Fruit fly (Drosophila melanogaster): ENCODE results near the gene Teh4.

Teh4 gene

DNA sequence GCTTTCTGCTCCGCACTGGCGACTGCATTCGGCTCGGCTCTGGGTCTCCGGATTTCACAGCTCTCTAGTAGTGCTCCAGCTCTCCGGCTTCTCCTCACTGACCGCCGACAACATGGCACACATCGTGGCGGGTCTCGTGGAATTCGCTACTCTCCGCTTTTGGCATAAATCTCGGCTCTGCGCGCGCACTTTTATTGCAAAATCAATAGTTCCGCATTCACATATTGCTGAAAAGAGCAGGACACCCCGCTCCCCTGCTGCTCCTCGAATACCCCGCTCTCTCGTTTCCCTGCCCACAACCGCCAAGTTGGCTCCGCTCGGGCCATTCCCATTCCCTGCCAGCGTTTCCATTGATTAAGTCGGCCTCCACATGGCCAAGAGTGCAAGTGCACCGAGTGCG lies 7.2 kb upstream of the Teh4 start (continued):
- TF ChIP-seq CG12744 (GFP tag; optimal IDR thresholded peaks at IDR 0.05), result no peak
- TF ChIP-seq CG17385 (GFP tag; optimal IDR thresholded peaks at IDR 0.05), result no peak
- no peak for TF ChIP-seq ato (GFP tag; IDR thresholded peaks at IDR 0.05; ENCODE audit: partially characterized antibody)
- TF ChIP-seq bowl (GFP tag; IDR thresholded peaks at IDR 0.05), result no peak
- TF ChIP-seq CG7987 (GFP tag; optimal IDR thresholded peaks at IDR 0.05), result no peak
- no peak for TF ChIP-seq CG11696 (GFP tag; IDR thresholded peaks at IDR 0.05)
- no peak for TF ChIP-seq HmgZ (tag; optimal IDR thresholded peaks at IDR 0.05)
- TF ChIP-seq lov (optimal IDR thresholded peaks at IDR 0.05), result no peak
- no peak for TF ChIP-seq lov (GFP tag; IDR thresholded peaks at IDR 0.05)
- TF ChIP-seq sd (tag; optimal IDR thresholded peaks at IDR 0.05), result peak; percentile 69
- TF ChIP-seq onecut (GFP tag; IDR thresholded peaks at IDR 0.05), result peak; percentile 98
- 0 out of 2 replicates have a peak, but pooled peaks have one; percentile 13 for TF ChIP-seq MBD-R2 (GFP tag; IDR thresholded peaks at IDR 0.05)
- no peak for TF ChIP-seq psq (GFP tag; optimal IDR thresholded peaks at IDR 0.05)
- peak; percentile 94 for TF ChIP-seq ewg (GFP tag; optimal IDR thresholded peaks at IDR 0.05)
- no peak for TF ChIP-seq CG10959 (GFP tag; IDR thresholded peaks at IDR 0.05)
- no peak for TF ChIP-seq CG7745 (tag; optimal IDR thresholded peaks at IDR 0.05)
- TF ChIP-seq slbo (GFP tag; IDR thresholded peaks at IDR 0.05), result no peak

DNA sequence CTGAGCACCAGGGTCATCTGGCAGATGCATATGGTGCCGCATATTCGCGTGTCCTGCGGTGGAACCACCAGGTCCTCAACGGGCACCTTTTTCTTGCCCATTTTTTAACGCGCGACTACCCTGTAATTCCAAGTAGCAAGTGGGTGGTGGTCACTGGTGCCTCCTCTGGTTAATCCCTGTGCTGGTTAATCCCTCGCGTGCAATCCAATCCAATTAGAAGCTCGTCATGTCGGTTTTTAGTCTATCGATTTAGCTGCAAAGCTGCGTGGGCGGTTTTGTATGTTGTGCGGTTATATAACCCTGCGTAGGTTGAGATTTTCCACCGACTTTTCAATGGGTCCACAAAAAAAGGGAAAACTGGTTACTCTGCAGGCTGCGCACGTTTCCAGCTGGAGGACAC lies 6.5 kb upstream of the Teh4 start, which contains the start of gene Teh3:
TSS of gene Teh3 (minus strand) at position 101 of the 400 bp plus-strand sequence.
- TF ChIP-seq CG34224 (GFP tag; IDR thresholded peaks at IDR 0.05; ENCODE audit: partially characterized antibody) (no peak), CG12155 (GFP tag; optimal IDR thresholded peaks at IDR 0.05) (no peak), CG8089 (GFP tag; optimal IDR thresholded peaks at IDR 0.05) (no peak), CG10274 (GFP tag; optimal IDR thresholded peaks at IDR 0.05) (no peak), CG10431 (GFP tag; optimal IDR thresholded peaks at IDR 0.05) (no peak), nom (GFP tag; optimal IDR thresholded peaks at IDR 0.05) (no peak), Ravus (GFP tag; IDR thresholded peaks at IDR 0.05) (no peak), CHES-1-like (GFP tag; optimal IDR thresholded peaks at IDR 0.05) (no peak), Deaf1 (tag; optimal IDR thresholded peaks at IDR 0.05) (no peak), CG17359 (tag; optimal IDR thresholded peaks at IDR 0.05) (no peak)

DNA sequence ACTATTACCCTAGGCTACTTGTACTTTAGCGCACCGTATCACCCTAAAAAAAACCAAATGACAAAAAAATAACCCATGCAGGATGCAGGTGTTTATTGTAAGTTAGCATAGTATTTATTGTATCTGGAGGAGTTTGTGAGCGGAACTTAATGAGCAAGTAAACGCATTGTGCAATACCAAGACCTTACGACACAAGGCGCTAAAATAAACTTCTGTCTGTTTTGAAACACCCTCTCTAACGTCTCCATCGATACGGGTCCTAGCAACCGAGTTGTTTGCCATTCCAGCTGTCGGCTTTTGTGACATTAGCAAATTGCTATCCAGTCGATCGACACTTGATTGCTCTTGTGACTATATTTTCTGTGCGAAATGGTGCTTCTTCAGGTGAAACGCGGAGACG lies 4.5 kb downstream of the Teh4 start, which contains the start of gene CG18675:
TSS of gene CG18675 (plus strand) at position 301 of the 400 bp plus-strand sequence.
- TF ChIP-seq BEAF-32 (GFP tag; optimal IDR thresholded peaks at IDR 0.05), result no peak
- TF ChIP-seq chif (GFP tag; optimal IDR thresholded peaks at IDR 0.05), result no peak
- TF ChIP-seq CG15073 (GFP tag; optimal IDR thresholded peaks at IDR 0.05), result no peak
- no peak for TF ChIP-seq CG11696 (GFP tag; IDR thresholded peaks at IDR 0.05)
- no peak for TF ChIP-seq CG14050 (GFP tag; IDR thresholded peaks at IDR 0.05)
- no peak for TF ChIP-seq CG15696 (tag; optimal IDR thresholded peaks at IDR 0.05)
- no peak for TF ChIP-seq CG32532 (GFP tag; IDR thresholded peaks at IDR 0.05)
- no peak for TF ChIP-seq CG3726 (GFP tag; IDR thresholded peaks at IDR 0.05)
- TF ChIP-seq CG1602 (GFP tag; optimal IDR thresholded peaks at IDR 0.05), result no peak
- TF ChIP-seq CG8089 (GFP tag; optimal IDR thresholded peaks at IDR 0.05), result no peak
- TF ChIP-seq CG1792 (GFP tag; optimal IDR thresholded peaks at IDR 0.05), result no peak

DNA sequence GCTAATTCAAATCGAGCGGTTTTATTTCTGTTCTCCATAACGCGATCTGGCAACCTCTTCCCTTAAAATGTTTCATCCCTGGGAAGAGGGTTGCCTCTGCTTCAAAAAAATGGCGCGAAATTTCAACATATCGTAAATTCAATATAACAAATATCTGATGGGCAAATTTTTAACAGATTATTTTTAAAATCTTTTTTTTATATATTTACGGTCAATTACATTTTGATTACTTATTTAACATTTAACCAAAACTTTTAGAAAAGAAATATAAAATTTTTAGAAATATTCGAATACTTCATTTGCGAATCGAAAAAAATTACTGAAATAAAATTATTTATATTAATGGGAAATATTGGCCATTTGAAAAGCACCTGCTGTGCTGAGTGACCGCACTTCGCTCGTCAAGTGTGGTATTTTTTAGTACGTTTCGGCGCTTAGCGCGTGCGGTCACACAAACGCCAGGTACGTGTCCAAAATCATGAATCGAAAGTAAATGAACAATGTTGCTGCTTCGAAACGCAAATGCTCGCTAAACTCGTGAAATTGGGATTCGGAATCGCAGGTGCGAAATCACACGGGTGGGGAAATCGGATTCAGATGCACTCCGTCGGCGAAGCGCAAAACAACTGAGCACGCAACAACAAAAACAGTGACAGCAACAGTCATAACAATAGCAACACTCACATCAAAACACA lies 8.0 kb downstream of the Teh4 start, which contains the start of gene Ero1L:
TSS of gene Ero1L (plus strand) at position 448 of the 695 bp plus-strand sequence.
- TF ChIP-seq CG3281 (GFP tag; optimal IDR thresholded peaks at IDR 0.05), result peak; percentile 5
- no peak for TF ChIP-seq twi (tag; optimal IDR thresholded peaks at IDR 0.05)
- no peak for TF ChIP-seq CG9876 (GFP tag; optimal IDR thresholded peaks at IDR 0.05)
- TF ChIP-seq tgo (GFP tag; IDR thresholded peaks at IDR 0.05), result no peak
- no peak for TF ChIP-seq Elba2 (GFP tag; optimal IDR thresholded peaks at IDR 0.05)
- TF ChIP-seq sens-2 (GFP tag; IDR thresholded peaks at IDR 0.05), result no peak
- no peak for TF ChIP-seq ewg (GFP tag; optimal IDR thresholded peaks at IDR 0.05)
- TF ChIP-seq CG17385 (GFP tag; optimal IDR thresholded peaks at IDR 0.05), result no peak
- TF ChIP-seq ham (GFP tag; IDR thresholded peaks at IDR 0.05), result no peak
- TF ChIP-seq gsb (GFP tag; IDR thresholded peaks at IDR 0.05), result no peak
- 0 out of 2 replicates have a peak, but pooled peaks have one; percentile 42 for TF ChIP-seq wdn (GFP tag; IDR thresholded peaks at IDR 0.05)
- no peak for TF ChIP-seq CG6654 (GFP tag; optimal IDR thresholded peaks at IDR 0.05)
- no peak for TF ChIP-seq sim (GFP tag; IDR thresholded peaks at IDR 0.05)
- TF ChIP-seq CG2889 (GFP tag; IDR thresholded peaks at IDR 0.05), result no peak

All from whole organism, embryonic.